Worm (Caenorhabditis elegans): ENCODE measurements around the gene C25F9.5.

DNA sequence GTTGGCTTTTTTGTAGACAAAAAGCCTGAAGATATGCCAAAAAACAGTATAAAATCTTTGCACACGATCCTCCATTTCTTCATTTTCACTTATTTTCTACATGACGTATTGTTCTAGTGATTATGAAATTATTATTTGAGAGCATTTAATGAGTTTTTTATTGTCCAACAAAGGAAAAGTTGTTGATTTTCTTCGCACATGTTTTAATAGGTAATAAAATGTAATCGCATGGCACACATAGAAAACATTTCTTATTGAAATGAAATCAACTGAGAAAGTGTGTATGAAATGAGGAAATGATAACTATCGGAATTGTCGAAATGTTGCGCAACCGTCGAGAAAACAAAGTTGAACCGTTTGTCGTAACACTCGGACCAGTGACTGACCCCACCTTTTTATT is 9.2 kb downstream of the C25F9.5 start:
- TF ChIP-seq nfyb-1 (GFP tag; IDR thresholded peaks at IDR 0.05) (0 out of 2 replicates have a peak, but pooled peaks have one; percentile 8), F55B11.4 (tag; optimal IDR thresholded peaks at IDR 0.05; ENCODE audit: borderline replicate concordance, insufficient read depth) (no peak), F10E7.11 (tag; optimal IDR thresholded peaks at IDR 0.05) (no peak), K12H6.12 (tag; optimal IDR thresholded peaks at IDR 0.05) (no peak), ceh-40 (GFP tag; IDR thresholded peaks at IDR 0.05) (no peak), F57A8.1 (GFP tag; optimal IDR thresholded peaks at IDR 0.05) (no peak), F49E8.2 (tag; optimal IDR thresholded peaks at IDR 0.05; ENCODE audit: insufficient read depth) (no peak)
